Worm (Caenorhabditis elegans) whole organism, midembryonic: ENCODE data around the gene F32D8.14.

Experiments used
- T22C8.4 ChIP-seq: fragments of 200-800 bp; sonication (Bioruptor generic); IDR thresholded peaks from 2 replicates; pipeline ENCODE4 v1.3.6; 2022; ENCODE audit warnings: missing genetic modification characterization, missing compliant biosample characterization
- cog-1 ChIP-seq: sonication (generic microtip); optimal IDR thresholded peaks from 2 replicates; lab custom pipeline; 2016; ENCODE audit warnings: missing genetic modification characterization, missing compliant biosample characterization
- tab-1 ChIP-seq: fragments of 200-800 bp; sonication (Bioruptor generic); IDR thresholded peaks from 2 replicates; pipeline ENCODE4 v1.3.6; 2022; ENCODE audit warnings: missing genetic modification characterization, missing compliant biosample characterization
- ztf-23 ChIP-seq: fragments of 200-800 bp; sonication (Bioruptor generic); IDR thresholded peaks from 2 replicates; pipeline ENCODE4 v1.3.6; 2022; ENCODE audit warnings: missing genetic modification reagents, missing genetic modification characterization, missing compliant biosample characterization
- ztf-29 ChIP-seq: fragments of 200-800 bp; sonication (Bioruptor generic); IDR thresholded peaks from 2 replicates; pipeline ENCODE4 v1.3.6; 2022; ENCODE audit warnings: missing genetic modification reagents, missing genetic modification characterization, missing compliant biosample characterization

DNA sequence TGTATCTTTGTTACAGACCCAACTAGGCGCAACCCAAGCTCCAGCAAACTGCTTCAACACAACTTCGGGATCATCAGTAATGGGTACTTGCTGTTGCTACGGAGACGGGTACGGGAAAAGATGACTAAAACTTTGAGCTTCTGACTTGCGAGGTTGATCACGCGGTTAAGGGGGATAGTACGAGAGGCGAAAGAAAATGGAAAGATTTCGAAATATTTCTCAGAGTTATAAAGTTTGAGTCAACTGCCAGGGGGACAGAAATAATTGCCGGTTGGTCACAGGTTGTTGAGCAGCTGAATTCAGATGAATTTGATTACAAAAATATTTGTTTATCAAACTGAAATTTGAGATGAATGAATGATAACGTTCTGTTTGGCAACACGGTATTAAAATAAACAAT is 31.1 kb upstream of the F32D8.14 start:
- TF ChIP-seq ztf-23 (GFP tag; lab: Robert Waterston, UW): no peak
- TF ChIP-seq ztf-29: no peak
- no peak for TF ChIP-seq tab-1 (GFP tag; lab: Robert Waterston, UW)
- no peak for TF ChIP-seq cog-1 (tag; lab: Kevin White, UChicago)
- TF ChIP-seq T22C8.4: no peak
